Fruit fly (Drosophila melanogaster): ENCODE measurements around the gene Jhbp14.

- no peak for TF ChIP-seq CG8478 (optimal IDR thresholded peaks at IDR 0.05)
- TF ChIP-seq psq (optimal IDR thresholded peaks at IDR 0.05), result no peak
- TF ChIP-seq Dll (optimal IDR thresholded peaks at IDR 0.05), result no peak
Measured at dm6 chr2L:13206077-13206668, 30.1 kb upstream of the Jhbp14 start.
